Worm (Caenorhabditis elegans): ENCODE data around the gene gem-1.

The gem-1 gene

ce11 chrX:13333835-13334234, 43.0 kb downstream of the gem-1 start, which contains the start of gene F46G10.4:
Gene F46G10.4 (plus strand): TSS chrX:13334046.
- TF ChIP-seq ceh-39 (tag; optimal IDR thresholded peaks at IDR 0.05) (no peak), tbx-8 (GFP tag; optimal IDR thresholded peaks at IDR 0.05) (no peak), nhr-28 (tag; optimal IDR thresholded peaks at IDR 0.05) (no peak), blmp-1 (tag; optimal IDR thresholded peaks at IDR 0.05) (no peak), mab-5 (tag; optimal IDR thresholded peaks at IDR 0.05) (no peak), bed-3 (GFP tag; optimal IDR thresholded peaks at IDR 0.05) (no peak), nhr-12 (tag; optimal IDR thresholded peaks at IDR 0.05) (no peak), lsy-2 (tag; optimal IDR thresholded peaks at IDR 0.05) (no peak), mep-1 (tag; optimal IDR thresholded peaks at IDR 0.05) (no peak), unc-62 (GFP tag; optimal IDR thresholded peaks at IDR 0.05) (no peak), lin-32 (GFP tag; optimal IDR thresholded peaks at IDR 0.05) (no peak)

ce11 chrX:13331386-13331785, 45.4 kb downstream of the gem-1 start, which contains the start of gene sir-2.3:
Gene sir-2.3 (plus strand): TSS chrX:13331686.
- no peak for TF ChIP-seq zip-8 (tag; optimal IDR thresholded peaks at IDR 0.05)
- TF ChIP-seq nhr-2 (tag; optimal IDR thresholded peaks at IDR 0.05), result no peak
- no peak for TF ChIP-seq nhr-76 (tag; optimal IDR thresholded peaks at IDR 0.05)
- no peak for TF ChIP-seq pha-4 (tag; optimal IDR thresholded peaks at IDR 0.05)
- TF ChIP-seq tbx-8 (GFP tag; optimal IDR thresholded peaks at IDR 0.05), result no peak
- TF ChIP-seq mep-1 (tag; optimal IDR thresholded peaks at IDR 0.05), result no peak
- no peak for TF ChIP-seq blmp-1 (tag; optimal IDR thresholded peaks at IDR 0.05)
- TF ChIP-seq unc-120 (tag; optimal IDR thresholded peaks at IDR 0.05; ENCODE audit: poor library complexity, severe bottlenecking), result no peak
- TF ChIP-seq ces-1 (GFP tag; optimal IDR thresholded peaks at IDR 0.05), result no peak

- no peak for TF ChIP-seq elt-1 (tag; optimal IDR thresholded peaks at IDR 0.05; ENCODE audit: borderline replicate concordance, insufficient read depth)
- TF ChIP-seq blmp-1 (tag; optimal IDR thresholded peaks at IDR 0.05), result no peak
- TF ChIP-seq nhr-237 (tag; optimal IDR thresholded peaks at IDR 0.05), result peak; percentile 20
- TF ChIP-seq ceh-39 (tag; optimal IDR thresholded peaks at IDR 0.05), result no peak
- TF ChIP-seq lin-32 (GFP tag; optimal IDR thresholded peaks at IDR 0.05), result no peak
- TF ChIP-seq flh-1 (GFP tag; optimal IDR thresholded peaks at IDR 0.05), result no peak
- peak; percentile 67 for TF ChIP-seq hlh-1 (tag; optimal IDR thresholded peaks at IDR 0.05)
- no peak for TF ChIP-seq lsy-2 (tag; optimal IDR thresholded peaks at IDR 0.05)
- TF ChIP-seq sem-2 (GFP tag; optimal IDR thresholded peaks at IDR 0.05), result no peak
- TF ChIP-seq pha-4 (tag; optimal IDR thresholded peaks at IDR 0.05), result peak; percentile 21
- TF ChIP-seq ceh-83 (GFP tag; optimal IDR thresholded peaks at IDR 0.05), result no peak
- TF ChIP-seq nhr-12 (tag; optimal IDR thresholded peaks at IDR 0.05), result no peak
- TF ChIP-seq mep-1 (tag; optimal IDR thresholded peaks at IDR 0.05), result peak; percentile 48
- no peak for TF ChIP-seq lin-13 (tag; optimal IDR thresholded peaks at IDR 0.05)
- TF ChIP-seq sptf-1 (tag; optimal IDR thresholded peaks at IDR 0.05), result no peak
- TF ChIP-seq unc-62 (GFP tag; optimal IDR thresholded peaks at IDR 0.05), result peak; percentile 99
- TF ChIP-seq nhr-2 (tag; optimal IDR thresholded peaks at IDR 0.05), result no peak
- peak; percentile 51 for TF ChIP-seq ces-1 (GFP tag; optimal IDR thresholded peaks at IDR 0.05)
- no peak for TF ChIP-seq bed-3 (GFP tag; optimal IDR thresholded peaks at IDR 0.05)
- TF ChIP-seq tbx-8 (GFP tag; optimal IDR thresholded peaks at IDR 0.05), result no peak
- TF ChIP-seq zip-8 (tag; optimal IDR thresholded peaks at IDR 0.05), result no peak
- TF ChIP-seq nhr-76 (tag; optimal IDR thresholded peaks at IDR 0.05), result no peak
- TF ChIP-seq nhr-28 (tag; optimal IDR thresholded peaks at IDR 0.05), result no peak
- TF ChIP-seq cnd-1 (tag; optimal IDR thresholded peaks at IDR 0.05), result no peak
- peak; percentile 89 for TF ChIP-seq mab-5 (tag; optimal IDR thresholded peaks at IDR 0.05)
- peak; percentile 97 for TF ChIP-seq unc-120 (tag; optimal IDR thresholded peaks at IDR 0.05; ENCODE audit: poor library complexity, severe bottlenecking)
These were observed 47.9 kb downstream of the gem-1 start for ce11 chrX:13328868-13329267.

ce11 chrX:13328034-13328433, 48.8 kb downstream of the gem-1 start, which contains the start of gene sir-2.2:
Gene sir-2.2 (plus strand): TSS chrX:13328067.
- TF ChIP-seq lsy-2 (tag; optimal IDR thresholded peaks at IDR 0.05) (no peak), elt-1 (tag; optimal IDR thresholded peaks at IDR 0.05; ENCODE audit: borderline replicate concordance, insufficient read depth) (no peak), nhr-76 (tag; optimal IDR thresholded peaks at IDR 0.05) (no peak), hlh-1 (tag; optimal IDR thresholded peaks at IDR 0.05) (no peak), bed-3 (GFP tag; optimal IDR thresholded peaks at IDR 0.05) (no peak), pha-4 (tag; optimal IDR thresholded peaks at IDR 0.05) (no peak), ceh-39 (tag; optimal IDR thresholded peaks at IDR 0.05) (no peak), ceh-83 (GFP tag; optimal IDR thresholded peaks at IDR 0.05) (no peak), zip-8 (tag; optimal IDR thresholded peaks at IDR 0.05) (no peak), drap-1 (GFP tag; optimal IDR thresholded peaks at IDR 0.05) (no peak), nhr-28 (tag; optimal IDR thresholded peaks at IDR 0.05) (no peak), sem-2 (GFP tag; optimal IDR thresholded peaks at IDR 0.05) (no peak), flh-1 (GFP tag; optimal IDR thresholded peaks at IDR 0.05) (no peak), mls-2 (tag; optimal IDR thresholded peaks at IDR 0.05) (no peak), ztf-11 (tag; optimal IDR thresholded peaks at IDR 0.05) (no peak), nhr-12 (tag; optimal IDR thresholded peaks at IDR 0.05) (no peak), unc-39 (tag; optimal IDR thresholded peaks at IDR 0.05) (no peak), M03D4.4 (tag; optimal IDR thresholded peaks at IDR 0.05) (no peak)

All from whole organism, mixed stage, embryonic.